Worm (Caenorhabditis elegans): ENCODE data around the gene clh-3.

clh-3 gene

DNA sequence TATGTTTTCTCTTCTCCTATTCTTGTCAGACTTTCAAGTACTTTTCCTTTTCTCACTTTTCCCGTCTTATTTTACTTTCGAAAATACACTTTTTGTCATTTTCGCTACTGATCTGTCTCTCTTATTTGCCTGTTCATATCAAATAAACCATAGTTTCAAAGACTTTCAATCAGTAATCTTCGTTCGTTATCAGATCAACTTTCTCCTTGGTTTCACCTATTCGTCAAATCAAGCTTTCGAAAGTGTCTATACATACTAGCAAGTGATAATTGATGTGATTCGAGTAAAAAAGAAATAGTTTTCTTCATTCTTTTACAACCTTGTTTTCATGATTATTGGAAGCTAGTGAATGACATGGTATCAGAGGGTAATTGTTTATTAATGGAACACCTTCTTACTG is 17.0 kb upstream of the clh-3 start:
- TF ChIP-seq tbx-2 (tag; optimal IDR thresholded peaks at IDR 0.05) (no peak), nhr-25 (tag; optimal IDR thresholded peaks at IDR 0.05) (peak; percentile 30)

DNA sequence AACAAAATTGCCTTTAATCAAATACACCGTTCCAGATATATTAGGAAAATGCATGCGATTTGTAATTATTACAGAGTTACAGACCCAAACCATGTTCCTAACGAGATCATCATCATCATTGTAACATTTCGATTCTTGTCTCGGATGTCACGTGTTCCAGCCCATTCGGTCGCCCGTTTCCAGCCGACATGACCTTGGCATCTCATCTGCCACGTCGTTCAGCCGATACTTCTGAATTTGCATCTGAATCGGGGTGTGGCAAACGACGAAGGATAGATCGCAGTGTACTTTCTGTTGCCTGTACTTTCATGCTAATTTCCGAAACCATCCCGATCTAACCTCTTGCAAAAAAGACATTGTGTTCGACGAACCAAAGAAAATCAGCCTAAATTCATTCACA is 14.0 kb upstream of the clh-3 start:
- no peak for TF ChIP-seq nhr-77 (tag; optimal IDR thresholded peaks at IDR 0.05)
- peak; percentile 66 for TF ChIP-seq nhr-25 (tag; optimal IDR thresholded peaks at IDR 0.05)

DNA sequence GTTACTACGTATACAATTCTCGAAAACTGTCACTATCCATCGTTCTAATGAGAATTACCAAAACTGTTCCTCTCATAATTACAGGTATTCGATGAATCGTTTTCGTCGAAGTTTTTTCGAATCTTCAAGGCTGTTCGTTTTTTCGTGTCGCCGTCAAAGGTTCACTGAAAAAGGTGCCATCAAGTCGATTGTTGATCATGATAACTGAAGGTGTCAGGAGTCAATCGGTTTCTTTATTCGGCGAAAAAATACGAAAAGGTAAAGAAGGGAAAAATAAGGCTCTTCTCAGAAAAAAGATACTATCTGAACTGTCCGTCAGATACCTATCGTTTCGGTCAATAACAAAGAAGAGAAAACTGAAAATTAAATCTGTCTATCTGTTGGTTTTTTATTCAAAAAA is 13.1 kb upstream of the clh-3 start:
- TF ChIP-seq ama-1 (optimal IDR thresholded peaks at IDR 0.05) (no peak), elt-1 (tag; optimal IDR thresholded peaks at IDR 0.05) (peak; percentile 77)

DNA sequence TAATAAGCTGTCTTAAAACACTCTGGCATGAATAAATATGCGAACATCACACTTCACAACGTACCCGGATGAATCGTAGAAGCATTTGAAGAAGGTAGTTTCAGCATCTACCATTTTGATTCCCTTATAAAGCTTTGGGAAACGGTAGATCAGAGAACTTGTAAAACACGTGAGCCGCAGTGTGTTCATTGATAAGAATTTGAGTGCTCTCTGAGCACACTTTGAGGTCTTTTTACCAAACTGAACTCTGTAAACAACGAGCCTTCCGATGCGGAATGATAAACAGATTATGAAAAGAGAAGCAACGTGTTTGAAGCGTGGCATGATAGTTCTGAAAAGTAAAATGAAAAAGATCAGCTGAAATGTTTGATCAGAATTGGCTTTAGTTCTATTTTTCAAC is 12.5 kb upstream of the clh-3 start, which contains the start of gene aqp-1:
TSS of gene aqp-1 (minus strand) at position 102 of the 400 bp plus-strand sequence.
- TF ChIP-seq nhr-67 (tag; optimal IDR thresholded peaks at IDR 0.05) (no peak), ceh-9 (tag; optimal IDR thresholded peaks at IDR 0.05) (no peak), R02D3.7 (tag; optimal IDR thresholded peaks at IDR 0.05) (no peak), elt-2 (tag; optimal IDR thresholded peaks at IDR 0.05) (peak; percentile 92), ama-1 (optimal IDR thresholded peaks at IDR 0.05) (peak; percentile 33), ZK546.5 (tag; optimal IDR thresholded peaks at IDR 0.05) (no peak), tbx-2 (tag; optimal IDR thresholded peaks at IDR 0.05) (no peak), ztf-11 (tag; optimal IDR thresholded peaks at IDR 0.05) (no peak), nhr-77 (tag; optimal IDR thresholded peaks at IDR 0.05) (no peak), pqm-1 (tag; optimal IDR thresholded peaks at IDR 0.05) (peak; percentile 93), jun-1 (tag; optimal IDR thresholded peaks at IDR 0.05) (peak; percentile 49), nhr-23 (tag; optimal IDR thresholded peaks at IDR 0.05) (no peak), ceh-28 (tag; optimal IDR thresholded peaks at IDR 0.05) (no peak), pha-4 (tag; optimal IDR thresholded peaks at IDR 0.05) (peak; percentile 83), skn-1 (tag; optimal IDR thresholded peaks at IDR 0.05) (no peak), fkh-10 (GFP tag; optimal IDR thresholded peaks at IDR 0.05) (no peak)

DNA sequence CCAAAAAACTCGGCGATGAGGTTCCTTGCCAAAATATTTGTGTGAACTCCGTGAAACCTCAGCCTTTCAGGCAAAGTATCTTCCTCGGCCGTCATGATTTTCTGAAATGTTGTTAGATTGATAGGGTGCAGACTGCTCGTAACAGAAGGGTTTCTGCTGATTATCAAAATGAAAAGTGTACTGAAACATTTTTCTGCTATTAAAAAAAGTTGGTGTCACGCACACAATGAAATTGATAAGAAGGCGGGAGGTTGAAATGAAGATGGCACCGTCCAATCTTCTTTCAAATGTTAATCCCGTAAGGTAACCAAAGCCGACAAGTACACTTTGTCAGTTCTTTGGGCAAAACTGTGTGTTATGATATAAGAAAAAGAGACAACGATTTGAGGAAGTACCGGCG is 11.2 kb upstream of the clh-3 start:
- TF ChIP-seq pqm-1 (tag; optimal IDR thresholded peaks at IDR 0.05) = peak; percentile 21
- TF ChIP-seq elt-2 (tag; optimal IDR thresholded peaks at IDR 0.05) = peak; percentile 58
- no peak for TF ChIP-seq lsy-12 (tag; optimal IDR thresholded peaks at IDR 0.05)

DNA sequence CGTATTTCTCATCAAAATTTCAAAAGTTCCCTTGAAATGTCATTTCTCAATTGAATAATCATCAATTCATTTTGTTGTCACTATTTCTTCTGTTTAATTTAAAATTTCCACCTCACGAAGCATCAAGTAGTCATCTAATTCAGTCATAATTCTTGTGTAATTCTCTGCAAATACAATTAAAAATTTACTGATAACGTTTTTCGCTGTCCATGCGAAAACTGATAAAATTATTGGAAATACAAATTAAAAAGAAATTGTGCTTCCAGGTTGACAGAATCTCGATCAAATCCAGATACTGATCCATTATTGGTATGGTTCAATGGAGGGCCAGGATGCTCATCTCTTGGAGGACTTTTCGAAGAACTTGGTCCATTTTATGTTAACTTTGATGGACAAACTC is 7.6 kb upstream of the clh-3 start:
- TF ChIP-seq pqm-1 (tag; optimal IDR thresholded peaks at IDR 0.05) (peak; percentile 26), pha-4 (tag; optimal IDR thresholded peaks at IDR 0.05) (peak; percentile 11), egl-5 (tag; optimal IDR thresholded peaks at IDR 0.05) (no peak), tbx-2 (tag; optimal IDR thresholded peaks at IDR 0.05) (no peak), elt-2 (tag; optimal IDR thresholded peaks at IDR 0.05) (peak; percentile 62)

DNA sequence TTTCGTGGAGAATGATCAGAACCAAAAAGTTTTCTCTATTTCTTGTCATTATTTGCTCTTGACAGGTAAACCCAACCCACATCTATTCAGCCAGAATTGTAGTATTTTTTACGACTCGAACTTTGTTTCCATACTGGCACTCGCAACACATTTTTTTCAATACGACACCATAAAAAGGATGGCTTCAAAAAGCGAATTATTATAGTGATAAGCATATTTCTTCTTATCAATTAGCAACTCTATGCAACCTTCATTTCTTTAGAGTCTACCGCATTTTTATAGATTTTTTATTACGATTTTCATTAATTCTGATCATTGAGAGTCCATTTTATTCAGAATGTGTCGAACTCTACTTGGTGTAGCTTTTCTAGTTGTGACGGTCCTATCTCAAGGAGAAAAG is 6.8 kb upstream of the clh-3 start, which contains the start of gene ctsa-3.1:
TSS of gene ctsa-3.1 (plus strand) at position 337 of the 400 bp plus-strand sequence.
- TF ChIP-seq elt-3 (tag; optimal IDR thresholded peaks at IDR 0.05) = no peak
- TF ChIP-seq nhr-237 (tag; optimal IDR thresholded peaks at IDR 0.05) = no peak
- peak; percentile 75 for TF ChIP-seq pqm-1 (tag; optimal IDR thresholded peaks at IDR 0.05)
- no peak for TF ChIP-seq ZK546.5 (tag; optimal IDR thresholded peaks at IDR 0.05)
- TF ChIP-seq pha-4 (tag; optimal IDR thresholded peaks at IDR 0.05) = peak; percentile 6
- TF ChIP-seq nhr-11 (tag; optimal IDR thresholded peaks at IDR 0.05) = no peak
- peak; percentile 79 for TF ChIP-seq elt-2 (tag; optimal IDR thresholded peaks at IDR 0.05)
- TF ChIP-seq ztf-11 (tag; optimal IDR thresholded peaks at IDR 0.05) = no peak

DNA sequence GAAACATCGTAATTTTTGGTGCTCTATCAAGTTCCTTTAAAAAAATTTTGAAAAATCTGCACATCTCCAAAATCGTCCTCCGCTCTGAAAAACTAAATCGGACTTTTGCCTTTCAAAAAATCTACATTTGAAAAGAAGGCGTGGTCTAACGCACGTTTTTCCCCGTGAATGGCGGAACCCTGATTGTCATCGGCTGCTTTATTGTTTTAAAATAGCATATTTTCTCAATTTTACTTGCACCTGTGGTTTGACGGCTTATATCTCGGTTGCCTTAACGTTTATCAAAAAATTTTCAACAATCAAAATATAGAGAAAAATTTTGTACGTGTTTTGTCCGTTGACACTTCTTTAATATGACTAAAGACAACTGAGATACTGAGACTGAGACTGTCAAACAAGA is 6.2 kb upstream of the clh-3 start:
- TF ChIP-seq eor-1 (tag; optimal IDR thresholded peaks at IDR 0.05) = no peak
- TF ChIP-seq snpc-4 (tag; optimal IDR thresholded peaks at IDR 0.05) = peak; percentile 67

DNA sequence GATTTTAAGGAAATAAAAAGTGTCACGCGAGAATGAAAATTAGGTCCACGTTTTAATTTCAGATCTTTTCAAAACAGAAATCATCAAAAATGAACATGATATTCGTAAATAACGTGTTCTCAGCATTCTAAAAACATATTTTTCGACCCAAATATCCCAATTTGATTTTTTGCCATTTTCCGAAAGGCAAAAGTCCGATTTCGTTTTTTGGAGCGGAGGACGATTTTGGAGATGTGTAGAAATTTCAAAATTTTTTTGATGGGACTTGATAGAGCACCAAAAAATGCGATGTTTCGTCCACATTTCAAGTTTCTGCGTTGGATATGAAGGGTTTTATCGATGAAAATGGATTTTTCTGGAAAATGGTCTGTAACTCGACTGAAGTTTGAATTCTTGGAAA is 5.0 kb upstream of the clh-3 start:
- TF ChIP-seq tbx-2 (tag; optimal IDR thresholded peaks at IDR 0.05) = peak; percentile 44
- no peak for TF ChIP-seq nhr-25 (tag; optimal IDR thresholded peaks at IDR 0.05)
- peak; percentile 58 for TF ChIP-seq ama-1 (optimal IDR thresholded peaks at IDR 0.05)
- TF ChIP-seq nhr-43 (tag; optimal IDR thresholded peaks at IDR 0.05; ENCODE audit: poor library complexity, severe bottlenecking) = peak; percentile 29

Data from whole organism, L3 larva.